Worm (Caenorhabditis elegans): ENCODE measurements around the gene spp-22.

- TF ChIP-seq rnt-1 (tag; optimal IDR thresholded peaks at IDR 0.05) (no peak), ref-2 (tag; optimal IDR thresholded peaks at IDR 0.05) (no peak), hlh-15 (tag; optimal IDR thresholded peaks at IDR 0.05) (no peak), sdc-2 (tag; optimal IDR thresholded peaks at IDR 0.05) (no peak), pqm-1 (tag; optimal IDR thresholded peaks at IDR 0.05) (no peak), ama-1 (optimal IDR thresholded peaks at IDR 0.05) (no peak)
These were observed 34.7 kb upstream of the spp-22 start for ce11 chrX:7176817-7177216.

Measured in whole organism, late embryonic.